Fruit fly (Drosophila melanogaster): Measurements from ENCODE around the gene BtbVII.

BtbVII gene

DNA sequence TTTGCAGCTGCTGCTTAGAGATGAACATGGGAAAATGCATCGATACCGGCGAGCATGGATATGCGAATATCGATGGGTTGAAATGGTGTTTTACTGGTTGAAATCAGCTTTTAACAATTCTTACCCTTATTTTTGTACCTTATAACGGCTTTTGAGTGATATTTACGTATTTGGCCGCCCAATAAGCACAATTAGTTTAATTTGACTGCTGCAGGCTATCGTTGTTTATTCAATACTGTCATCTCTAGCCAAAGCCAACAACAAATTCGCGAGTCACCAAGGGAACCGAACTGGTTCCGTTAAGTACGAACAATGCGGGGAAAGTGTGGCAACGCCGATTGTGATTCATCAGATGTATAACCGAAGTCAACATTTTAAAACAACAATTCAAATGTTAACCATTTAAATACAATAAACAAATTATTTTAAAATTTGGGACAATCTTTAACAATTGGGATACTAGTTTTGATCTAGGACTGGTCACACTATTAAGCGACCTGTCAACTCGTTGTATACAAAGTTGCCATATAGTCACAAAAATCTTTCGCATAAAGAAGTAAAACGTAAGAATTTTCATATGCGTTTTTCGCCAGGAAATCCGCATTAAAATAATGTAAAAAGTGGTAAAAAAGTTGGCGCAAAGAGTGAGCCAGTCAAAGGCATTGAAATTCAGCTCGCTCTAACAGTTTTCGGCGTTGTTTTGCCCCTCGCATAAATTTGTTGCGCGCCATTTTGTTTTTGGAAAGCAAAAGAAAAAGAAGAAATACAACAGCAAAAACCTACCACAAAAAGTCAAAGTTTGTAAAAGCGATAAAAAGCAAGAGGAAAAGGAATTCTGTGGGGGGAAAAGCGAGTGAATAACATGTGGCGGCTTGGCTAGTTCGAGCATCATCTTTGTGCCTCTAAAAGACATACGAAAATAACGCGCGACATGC, at the start of gene BtbVII, which contains the start of gene Usp5:
Gene BtbVII (plus strand): TSS at position 522 of the 935 bp plus-strand sequence.
Gene Usp5 (minus strand): TSS at position 234 of the 935 bp plus-strand sequence.
- peak; percentile 37 for TF ChIP-seq noc (tag; optimal IDR thresholded peaks at IDR 0.05)

DNA sequence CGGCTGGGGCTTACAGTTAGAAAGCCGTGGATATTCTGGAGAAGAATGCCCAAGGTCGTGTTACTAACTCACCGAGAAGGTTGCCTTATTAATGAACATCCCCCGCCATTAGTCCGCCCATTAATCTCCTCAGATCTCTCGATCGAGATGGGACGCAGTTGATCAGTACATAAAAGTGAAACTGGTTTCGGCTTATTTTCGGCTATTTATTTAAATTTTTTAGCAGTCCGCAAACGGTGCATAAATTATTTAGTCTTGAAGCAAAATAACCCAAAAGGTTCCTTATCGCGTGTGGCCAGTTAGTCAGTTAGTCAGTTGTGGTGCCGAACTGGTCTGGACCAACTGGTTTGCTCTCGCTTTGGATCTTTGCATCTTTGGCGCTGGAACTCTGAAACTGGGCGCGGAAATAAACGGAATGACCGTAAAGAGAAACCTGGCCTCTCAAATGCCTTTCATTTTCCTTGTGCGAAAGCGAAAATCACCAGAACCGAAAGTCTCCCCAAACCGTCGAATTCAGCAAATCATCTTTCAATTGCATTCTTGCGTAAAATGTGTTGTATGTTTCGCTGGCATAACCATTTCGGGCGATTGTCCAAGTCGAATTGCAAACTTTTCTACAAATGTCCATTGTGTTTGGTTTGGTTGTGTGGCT, 49.5 kb upstream of the BtbVII start:
- no peak for TF ChIP-seq noc (tag; optimal IDR thresholded peaks at IDR 0.05)

DNA sequence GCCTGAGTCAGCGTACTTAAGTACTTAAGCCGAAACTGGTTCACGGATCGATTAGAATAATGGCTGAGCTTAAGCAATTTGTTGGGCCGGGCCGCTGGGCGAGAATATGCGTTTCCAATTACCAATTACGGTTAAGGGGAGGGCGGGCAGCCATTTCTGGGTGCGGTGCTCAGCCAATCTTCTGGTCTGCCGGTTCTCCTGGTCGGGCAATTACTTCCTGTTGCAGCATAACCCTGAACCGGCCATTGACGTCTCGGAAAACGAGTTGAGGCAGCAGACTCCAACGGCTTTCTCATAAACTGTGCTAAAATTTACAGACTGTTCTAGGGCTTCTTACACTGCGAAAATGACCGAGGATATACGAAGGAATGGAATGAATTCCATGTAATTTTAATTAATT, 47.3 kb upstream of the BtbVII start:
- TF ChIP-seq noc (tag; optimal IDR thresholded peaks at IDR 0.05), result no peak

DNA sequence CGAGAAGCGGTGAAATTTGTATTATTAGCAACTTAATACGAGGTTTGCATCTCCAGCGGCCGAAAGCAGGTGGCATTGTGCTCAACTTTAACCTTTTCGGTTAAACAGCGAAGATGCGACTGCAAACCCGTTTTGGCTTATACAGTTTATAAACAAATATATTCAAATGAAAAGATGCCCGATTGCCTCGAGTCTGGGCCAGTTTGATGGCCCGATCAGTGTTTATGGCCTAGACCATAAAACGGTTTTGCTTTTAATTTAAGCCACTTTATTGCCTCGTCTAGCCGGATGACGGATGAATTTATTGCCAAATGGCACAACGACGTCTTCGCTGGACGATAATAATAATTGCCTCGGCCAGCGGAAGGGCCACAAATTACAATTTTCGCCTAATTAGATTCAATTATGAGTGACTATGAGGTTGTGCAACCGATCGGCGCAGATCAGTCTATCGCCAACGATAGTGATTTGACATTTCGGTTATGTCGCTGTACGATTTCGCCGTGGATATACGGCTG, 45.9 kb upstream of the BtbVII start:
- no peak for TF ChIP-seq noc (tag; optimal IDR thresholded peaks at IDR 0.05)

DNA sequence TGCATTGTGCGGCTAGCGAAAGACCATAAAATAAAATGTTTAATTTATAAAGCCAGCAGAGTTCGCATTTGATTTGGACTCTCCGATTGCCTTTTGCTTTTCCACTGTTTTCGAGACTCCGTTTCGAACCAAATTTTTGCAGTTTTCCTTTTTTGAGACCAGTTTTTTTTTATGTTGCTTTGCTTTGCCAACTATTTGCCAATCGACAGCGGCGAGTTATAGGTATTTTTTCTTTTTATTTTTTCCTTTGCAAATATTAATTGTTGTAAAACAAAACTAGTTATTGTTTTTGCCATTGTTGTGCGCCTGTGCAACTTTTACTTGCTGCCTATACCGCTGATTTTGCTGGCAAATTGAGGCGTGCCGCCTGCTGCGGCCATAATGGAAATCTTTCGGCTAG, 42.9 kb upstream of the BtbVII start:
- no peak for TF ChIP-seq noc (tag; optimal IDR thresholded peaks at IDR 0.05)

DNA sequence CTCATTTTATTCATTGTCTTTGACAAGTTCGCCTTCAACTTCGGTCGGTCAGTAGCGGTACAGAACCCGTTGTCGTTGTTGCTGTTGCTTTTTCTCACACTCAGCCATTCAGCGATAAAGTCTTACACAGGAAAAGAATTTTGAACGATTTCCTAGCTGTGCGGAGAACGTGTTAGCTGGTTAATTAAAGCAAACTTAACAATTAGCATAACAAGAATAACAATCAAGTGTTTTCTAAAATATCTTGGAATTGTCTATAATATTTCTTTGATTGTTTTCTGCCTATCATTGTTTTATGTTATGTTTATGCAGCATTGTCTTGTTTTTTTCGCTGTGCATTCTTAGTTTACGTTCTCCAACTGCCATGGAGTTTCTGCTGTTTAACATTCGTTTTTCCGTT, 42.3 kb upstream of the BtbVII start:
- no peak for TF ChIP-seq noc (tag; optimal IDR thresholded peaks at IDR 0.05)

DNA sequence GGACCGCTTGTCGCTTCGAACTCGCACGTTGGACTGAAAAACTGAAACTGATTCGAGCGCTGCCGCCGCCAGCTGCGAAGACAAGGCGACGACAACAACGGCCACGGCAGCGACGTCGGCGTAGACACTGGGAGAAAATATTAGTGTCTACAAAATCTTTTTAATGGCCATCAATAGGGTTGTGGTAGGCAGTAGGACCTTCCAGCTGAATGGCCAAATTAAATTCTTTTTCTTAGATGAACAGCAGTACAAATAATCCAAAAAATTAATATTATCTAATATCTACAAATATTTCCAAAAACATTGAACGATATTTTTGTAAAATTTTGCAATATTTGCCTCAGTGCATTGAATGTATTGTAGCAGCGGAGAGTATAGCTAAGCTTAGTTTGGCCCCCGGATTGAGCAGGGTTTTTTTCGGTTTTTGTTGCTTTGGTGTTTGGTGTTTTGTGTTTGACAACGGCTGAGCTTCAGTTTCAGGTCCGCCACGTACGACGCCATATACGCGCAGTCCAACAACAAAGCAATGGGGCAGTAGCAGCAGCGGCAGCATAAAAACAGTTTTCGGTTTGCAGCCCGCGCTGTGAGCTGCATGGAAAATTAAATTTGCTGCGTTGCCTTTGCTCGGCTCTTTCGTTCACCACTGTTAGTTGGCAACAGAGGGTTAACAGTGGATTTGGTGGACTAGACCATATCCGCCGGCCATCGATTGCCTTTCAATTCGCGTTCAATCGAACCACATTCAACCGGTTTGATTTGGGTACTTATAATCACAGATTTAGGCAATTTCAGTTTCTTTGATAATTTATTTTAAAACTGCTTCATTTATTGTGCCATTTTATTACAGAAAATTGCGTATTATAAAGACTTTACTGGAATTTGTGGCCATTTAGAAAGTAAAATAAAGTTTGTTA, 41.3 kb upstream of the BtbVII start, which contains the start of gene Cht7:
Gene Cht7 (minus strand): TSS at position 51 of the 914 bp plus-strand sequence.
- peak; percentile 79 for TF ChIP-seq noc (tag; optimal IDR thresholded peaks at IDR 0.05)

DNA sequence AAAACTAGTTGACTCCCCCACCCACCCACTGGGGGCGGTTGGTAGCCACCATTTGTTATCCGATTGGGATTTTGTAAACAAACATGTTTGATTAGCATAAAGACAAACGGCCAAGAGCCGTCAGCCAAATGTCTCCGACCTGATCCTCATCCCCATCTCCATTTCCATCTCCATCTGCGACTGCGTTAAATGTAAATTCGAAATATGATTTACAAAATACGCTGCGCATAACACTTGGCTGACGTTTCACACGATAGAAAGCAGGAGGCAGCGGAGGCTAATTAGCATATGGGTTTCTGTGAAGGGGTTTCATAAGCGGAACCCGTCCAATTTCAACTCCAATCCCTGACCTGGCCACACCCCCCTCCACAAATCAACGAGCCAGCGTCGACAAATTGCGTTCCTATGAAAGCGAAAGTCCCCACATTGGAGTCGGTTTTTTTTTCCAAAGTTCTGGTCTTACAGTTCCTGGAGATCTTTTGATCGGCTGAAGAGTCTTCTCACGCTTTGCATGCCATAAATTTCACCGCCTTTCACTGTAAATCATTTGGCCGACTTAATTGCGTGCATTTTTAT, 40.3 kb upstream of the BtbVII start:
- no peak for TF ChIP-seq noc (tag; optimal IDR thresholded peaks at IDR 0.05)

DNA sequence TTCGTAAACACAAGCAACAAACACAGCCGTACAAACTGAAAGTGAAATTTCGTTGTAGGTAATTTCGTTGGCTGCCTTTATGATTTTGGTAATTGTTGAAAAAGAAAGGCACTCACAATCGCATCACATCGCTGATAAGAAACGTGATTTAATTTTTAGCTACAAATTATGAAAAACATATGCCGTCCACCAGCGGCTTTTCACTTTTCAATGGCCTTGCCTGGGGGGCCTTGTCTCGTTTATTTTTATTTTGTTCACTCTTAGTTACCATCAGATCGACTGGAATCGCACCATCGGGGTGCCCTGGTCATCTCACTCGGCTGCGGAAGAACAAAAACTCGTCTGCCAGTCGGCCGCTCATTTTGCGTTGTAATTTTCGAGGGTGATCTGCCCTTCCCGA, 39.5 kb upstream of the BtbVII start:
- TF ChIP-seq noc (tag; optimal IDR thresholded peaks at IDR 0.05), result no peak

DNA sequence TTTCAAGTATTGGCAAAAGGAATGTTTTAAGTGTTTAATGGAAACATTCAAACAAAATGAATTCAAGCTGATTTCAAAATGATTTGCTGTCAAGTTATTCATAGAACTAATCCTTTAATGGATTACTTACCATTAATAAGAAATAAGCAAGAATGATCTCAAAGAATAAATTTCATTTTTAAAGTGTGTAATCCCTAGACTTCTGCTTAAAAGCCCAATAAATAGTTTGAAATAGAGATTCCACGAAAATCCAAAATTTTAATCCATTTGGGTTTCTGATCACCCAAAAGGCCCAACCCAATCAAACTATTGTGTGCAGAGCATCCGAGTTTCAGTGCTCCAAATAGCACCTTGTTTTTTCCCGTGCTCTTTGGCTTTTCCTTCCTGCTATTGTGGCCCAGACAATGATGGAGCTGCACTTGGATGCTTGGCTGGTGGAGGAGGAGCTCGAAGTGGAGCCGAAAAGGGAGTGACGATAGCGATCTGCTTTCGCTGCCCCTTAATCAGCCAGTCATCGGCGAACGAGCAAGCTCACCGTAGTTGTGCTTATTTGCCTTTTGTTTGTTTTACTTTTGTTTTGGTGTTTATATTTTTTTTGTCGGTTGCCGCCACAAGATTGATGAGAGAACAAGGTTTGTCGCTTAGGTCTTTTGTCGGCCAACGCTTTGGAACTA, 38.9 kb upstream of the BtbVII start:
- no peak for TF ChIP-seq noc (tag; optimal IDR thresholded peaks at IDR 0.05)

DNA sequence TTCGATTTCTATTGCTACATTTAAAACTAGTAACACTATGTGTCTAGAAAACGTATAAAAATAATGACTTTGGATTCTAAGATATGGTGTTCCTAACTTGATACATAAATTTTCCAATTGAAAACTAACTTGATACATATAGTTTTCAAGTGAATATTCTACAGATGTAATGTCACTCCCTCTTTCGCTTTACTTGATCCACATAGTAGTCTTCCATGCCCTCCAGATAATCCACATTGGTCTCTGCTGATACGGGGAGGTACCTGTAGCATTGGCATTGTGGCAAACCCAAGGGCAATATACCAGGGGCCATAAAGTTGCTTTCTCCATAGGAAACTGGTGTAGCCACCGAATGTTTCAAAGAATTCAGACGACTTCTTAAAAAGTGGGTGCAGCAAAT, 37.3 kb upstream of the BtbVII start, which contains the start of gene CG45066:
Gene CG45066 (minus strand): TSS at position 101 of the 400 bp plus-strand sequence.
- no peak for TF ChIP-seq noc (tag; optimal IDR thresholded peaks at IDR 0.05)

DNA sequence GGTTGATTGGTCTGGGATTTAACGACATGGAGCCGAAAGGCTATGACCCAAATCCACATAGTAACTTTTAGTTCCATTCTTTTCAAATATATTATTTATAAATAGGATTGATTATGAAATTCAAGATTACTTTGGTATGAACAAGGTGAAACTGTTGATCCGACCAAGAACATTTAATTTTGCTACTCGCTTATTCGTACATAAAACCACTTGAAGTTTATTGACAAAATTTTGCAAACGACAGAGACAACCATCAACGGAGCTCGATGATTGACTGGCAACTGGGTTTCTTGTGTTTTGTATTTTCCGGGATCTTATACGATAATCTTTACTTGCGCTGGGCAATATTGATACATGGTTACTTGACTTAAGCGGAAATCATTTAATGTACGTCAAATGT, 34.1 kb upstream of the BtbVII start, which contains the start of gene CG45067:
Gene CG45067 (minus strand): TSS at position 101 of the 400 bp plus-strand sequence.
- TF ChIP-seq noc (tag; optimal IDR thresholded peaks at IDR 0.05), result no peak

DNA sequence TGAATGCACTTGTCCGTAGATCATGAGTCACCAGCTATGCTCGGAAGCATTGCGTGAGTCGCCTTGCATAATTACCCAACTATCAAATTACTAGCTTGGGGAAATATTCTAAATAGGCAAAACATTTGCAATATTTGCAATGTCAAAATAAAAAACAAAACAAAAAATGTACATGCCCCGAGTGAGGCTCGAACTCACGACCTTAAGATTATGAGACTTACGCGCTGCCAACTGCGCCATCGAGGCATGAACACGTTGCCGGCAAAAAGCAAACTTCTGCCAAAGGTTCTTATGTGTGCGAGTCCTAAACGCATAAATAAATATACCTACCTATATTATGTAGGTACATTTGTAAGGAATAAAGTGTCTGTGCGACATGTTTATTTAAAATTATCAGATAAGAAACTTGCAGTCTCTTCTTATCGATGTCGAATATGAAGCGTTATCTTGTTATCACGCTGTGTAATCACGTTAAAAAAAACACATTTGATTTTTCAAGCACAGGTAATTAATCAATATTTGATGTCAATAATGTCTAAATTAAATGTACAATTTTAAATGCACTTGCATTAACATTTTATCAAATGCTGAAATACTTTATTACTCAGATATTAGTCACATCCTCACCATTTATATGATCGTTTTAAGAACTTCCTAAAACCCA, 26.5 kb upstream of the BtbVII start:
- TF ChIP-seq noc (tag; optimal IDR thresholded peaks at IDR 0.05), result peak; percentile 36

Data from whole organism, larva.